Worm (Caenorhabditis elegans) whole organism, L4/young adult: Measurements from ENCODE around the gene W04H10.6.

Source experiments
- W03F9.2 ChIP-seq: fragments of 150-350 bp; optimal IDR thresholded peaks from 2 replicates; lab custom pipeline; 2014; ENCODE audit warnings: missing biosample characterization, missing genetic modification characterization
- dao-5 ChIP-seq: sonication (generic microtip); optimal IDR thresholded peaks from 2 replicates; lab custom pipeline; 2016; ENCODE audit warnings: missing genotype, missing genetic modification characterization, moderate library complexity, missing compliant biosample characterization
- him-1 ChIP-seq: sonication (generic microtip); optimal IDR thresholded peaks from 2 replicates; lab custom pipeline; 2016; ENCODE audit warnings: missing genotype, missing genetic modification reagents, missing genetic modification characterization, missing compliant biosample characterization

DNA sequence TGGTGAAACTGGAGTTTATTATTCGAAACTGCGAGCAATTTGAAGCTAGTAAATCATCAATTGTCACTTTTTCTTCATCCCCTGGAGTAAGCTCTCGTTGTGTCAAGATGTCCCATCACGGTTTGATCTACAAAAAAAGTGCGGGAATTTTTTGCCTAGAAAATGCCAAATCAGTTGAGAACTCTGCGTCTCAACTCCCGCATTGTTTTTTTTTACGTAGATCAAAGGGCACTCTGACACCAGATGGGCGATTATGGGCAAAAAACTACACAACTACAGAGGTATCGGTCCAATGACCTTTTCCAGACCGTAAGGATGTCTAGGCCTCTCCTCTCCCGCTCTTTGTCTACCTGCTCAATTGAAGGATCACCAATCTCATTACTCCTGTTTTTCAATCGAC is 20.7 kb downstream of the W04H10.6 start, which contains the start of gene fbxb-34:
- TF ChIP-seq him-1 (no peak), W03F9.2 (no peak), dao-5 (no peak)
